Worm (Caenorhabditis elegans): Measurements from ENCODE around the gene selt-1.2.

- TF ChIP-seq lag-1 (GFP tag; IDR thresholded peaks at IDR 0.05) (no peak), pbrm-1 (GFP tag; IDR thresholded peaks at IDR 0.05) (no peak), F39B2.1 (GFP tag; IDR thresholded peaks at IDR 0.05) (no peak), hrde-1 (tag; optimal IDR thresholded peaks at IDR 0.05; ENCODE audit: borderline replicate concordance) (no peak), madf-6 (GFP tag; IDR thresholded peaks at IDR 0.05) (no peak), lin-35 (GFP tag; optimal IDR thresholded peaks at IDR 0.05) (no peak), ztf-28 (GFP tag; IDR thresholded peaks at IDR 0.05) (no peak), dpl-1 (GFP tag; optimal IDR thresholded peaks at IDR 0.05) (no peak), aptf-2 (GFP tag; conservative IDR thresholded peaks at IDR 0.05) (no peak), F22D6.2 (tag; optimal IDR thresholded peaks at IDR 0.05) (no peak), snpc-1.1 (tag; optimal IDR thresholded peaks at IDR 0.05; ENCODE audit: insufficient read depth) (no peak), snpc-4 (GFP tag; optimal IDR thresholded peaks at IDR 0.05) (no peak), snpc-4 (tag; optimal IDR thresholded peaks at IDR 0.05) (no peak)
These were observed at the start of gene selt-1.2, which contains the start of gene F28H7.2 for ce11 chrV:10747263-10747951.
